Fruit fly (Drosophila melanogaster): ENCODE data around the gene lost.
A peak's percentile ranks its signal among the peaks of the same experiment; 100 is the strongest.

The lost gene

DNA sequence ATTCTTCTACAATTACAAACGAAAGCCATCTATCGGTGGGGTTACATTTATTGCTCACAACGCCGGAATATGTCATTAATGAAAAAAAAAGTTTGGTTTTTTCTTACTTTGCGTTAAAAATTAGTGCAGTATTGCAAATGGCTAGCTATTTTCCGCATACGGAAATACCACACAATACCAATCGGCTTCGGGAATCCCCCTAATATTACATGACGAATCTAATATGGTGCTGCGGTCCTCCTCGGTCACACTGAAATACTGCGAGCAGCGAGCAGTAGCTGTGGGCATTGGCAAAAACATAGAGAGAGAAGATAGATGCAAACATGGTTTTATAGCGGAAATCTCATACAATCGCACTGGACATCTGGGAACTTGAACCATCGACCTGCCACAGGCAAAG lies 15.4 kb upstream of the lost start, which contains the start of gene tub (continued):
- TF ChIP-seq CG17802 (tag; optimal IDR thresholded peaks at IDR 0.05) = peak; percentile 80
- no peak for TF ChIP-seq slp2 (GFP tag; optimal IDR thresholded peaks at IDR 0.05)
- no peak for TF ChIP-seq CG11247 (GFP tag; IDR thresholded peaks at IDR 0.05)
- TF ChIP-seq Eip74EF (GFP tag; optimal IDR thresholded peaks at IDR 0.05) = peak in 1 of 2 experiments; percentile 29
- TF ChIP-seq Lhr (GFP tag; optimal IDR thresholded peaks at IDR 0.05) = peak; percentile 62
- no peak for TF ChIP-seq org-1 (GFP tag; optimal IDR thresholded peaks at IDR 0.05)
- no peak for TF ChIP-seq Hey (tag; optimal IDR thresholded peaks at IDR 0.05)
- TF ChIP-seq ERR (GFP tag; optimal IDR thresholded peaks at IDR 0.05) = no peak
- peak; percentile 21 for TF ChIP-seq Mes4 (GFP tag; optimal IDR thresholded peaks at IDR 0.05)
- TF ChIP-seq cg (GFP tag; optimal IDR thresholded peaks at IDR 0.05) = no peak
- no peak for TF ChIP-seq en (GFP tag; optimal IDR thresholded peaks at IDR 0.05)
- TF ChIP-seq crp (GFP tag; optimal IDR thresholded peaks at IDR 0.05) = peak in 1 of 2 experiments; percentile 12
- TF ChIP-seq CG1529 (GFP tag; optimal IDR thresholded peaks at IDR 0.05) = no peak
- TF ChIP-seq da (GFP tag; optimal IDR thresholded peaks at IDR 0.05) = peak; percentile 17
- no peak for TF ChIP-seq Hmr (GFP tag; optimal IDR thresholded peaks at IDR 0.05)
- no peak for TF ChIP-seq CG14667 (GFP tag; IDR thresholded peaks at IDR 0.05)
- TF ChIP-seq CG31365 (tag; optimal IDR thresholded peaks at IDR 0.05) = no peak
- no peak for TF ChIP-seq inv (GFP tag; IDR thresholded peaks at IDR 0.05; ENCODE audit: partially characterized antibody)
- no peak for TF ChIP-seq Asciz (GFP tag; optimal IDR thresholded peaks at IDR 0.05)
- peak; percentile 31; the same call in 1 of the 2 replicates for TF ChIP-seq CG14441 (GFP tag; IDR thresholded peaks at IDR 0.05)
- TF ChIP-seq CHES-1-like (GFP tag; optimal IDR thresholded peaks at IDR 0.05) = peak; percentile 44
- TF ChIP-seq CG7372 (GFP tag; IDR thresholded peaks at IDR 0.05) = peak; percentile 29; the same call in 1 of the 2 replicates
- peak; percentile 68; the same call in 1 of the 4 replicates for TF ChIP-seq chinmo (GFP tag; IDR thresholded peaks at IDR 0.05; ENCODE audit: partially characterized antibody)
- TF ChIP-seq CG17359 (tag; optimal IDR thresholded peaks at IDR 0.05) = peak; percentile 34
- peak; percentile 31 for TF ChIP-seq gro (GFP tag; optimal IDR thresholded peaks at IDR 0.05)
- TF ChIP-seq CG13775 (GFP tag; optimal IDR thresholded peaks at IDR 0.05) = peak; percentile 2
- TF ChIP-seq CG30431 (GFP tag; optimal IDR thresholded peaks at IDR 0.05) = no peak
- peak; percentile 32 for TF ChIP-seq psq (GFP tag; optimal IDR thresholded peaks at IDR 0.05)
- peak; percentile 45 for TF ChIP-seq YL-1 (GFP tag; optimal IDR thresholded peaks at IDR 0.05)
- peak; percentile 25 for TF ChIP-seq zfh2 (GFP tag; optimal IDR thresholded peaks at IDR 0.05)
- TF ChIP-seq CG17328 (GFP tag; IDR thresholded peaks at IDR 0.05) = 0 out of 2 replicates have a peak, but pooled peaks have one; percentile 26
- TF ChIP-seq tll (GFP tag; optimal IDR thresholded peaks at IDR 0.05) = no peak
- TF ChIP-seq Nf-YA (GFP tag; IDR thresholded peaks at IDR 0.05) = no peak
- peak; percentile 85 for TF ChIP-seq MESR4 (GFP tag; optimal IDR thresholded peaks at IDR 0.05)
- TF ChIP-seq CG6689 (GFP tag; IDR thresholded peaks at IDR 0.05) = 0 out of 2 replicates have a peak, but pooled peaks have one; percentile 25
- TF ChIP-seq CG12391 (tag; optimal IDR thresholded peaks at IDR 0.05) = peak; percentile 58
- TF ChIP-seq MTF-1 (GFP tag; optimal IDR thresholded peaks at IDR 0.05; ENCODE audit: borderline replicate concordance) = no peak
- TF ChIP-seq bbx (GFP tag; IDR thresholded peaks at IDR 0.05; ENCODE audit: partially characterized antibody) = peak; percentile 27; the same call in 1 of the 2 replicates
- no peak for TF ChIP-seq Oaz (GFP tag; IDR thresholded peaks at IDR 0.05)
- TF ChIP-seq klu (GFP tag; IDR thresholded peaks at IDR 0.05) = no peak
- TF ChIP-seq ken (GFP tag; IDR thresholded peaks at IDR 0.05) = no peak; the same call in 2 of the 3 replicates
- no peak for TF ChIP-seq tgo (GFP tag; IDR thresholded peaks at IDR 0.05)
- no peak for TF ChIP-seq Opbp (GFP tag; IDR thresholded peaks at IDR 0.05; ENCODE audit: partially characterized antibody)
- TF ChIP-seq sug (tag; optimal IDR thresholded peaks at IDR 0.05) = peak; percentile 53
- TF ChIP-seq Dbx (GFP tag; IDR thresholded peaks at IDR 0.05) = peak; percentile 37; the same call in 1 of the 3 replicates
- peak; percentile 35 for TF ChIP-seq az2 (GFP tag; optimal IDR thresholded peaks at IDR 0.05)
- no peak for TF ChIP-seq Mrtf (GFP tag; IDR thresholded peaks at IDR 0.05)
- no peak for TF ChIP-seq pan (optimal IDR thresholded peaks at IDR 0.05)
- TF ChIP-seq pan (GFP tag; optimal IDR thresholded peaks at IDR 0.05 in 1 of 2, IDR thresholded peaks at IDR 0.05 in 1 of 2) = peak in 1 of 2 experiments; percentile 42
- TF ChIP-seq E2f2 (GFP tag; IDR thresholded peaks at IDR 0.05) = peak; percentile 43; the same call in 1 of the 2 replicates

Data from whole organism, embryonic.